Worm (Caenorhabditis elegans) whole organism, early embryonic: ENCODE measurements around the gene cutl-5.
A peak's percentile ranks its signal among the peaks of the same experiment; 100 is the strongest.
"Not testable (repeated sequence)": the region's sequence is repeated elsewhere in the genome, so short reads cannot be mapped to it uniquely, and the experiment has no call there.

Source experiments
- B0310.2 ChIP-seq: sonication (generic microtip); optimal IDR thresholded peaks from 2 replicates; lab custom pipeline; 2016; ENCODE audit warnings: mild to moderate bottlenecking, missing genetic modification characterization, missing compliant biosample characterization
- F13C5.2 ChIP-seq: sonication (generic microtip); optimal IDR thresholded peaks from 2 replicates; lab custom pipeline; 2017; ENCODE audit warnings: mild to moderate bottlenecking, missing genetic modification characterization, inconsistent platforms, missing compliant biosample characterization
- aly-1 ChIP-seq: sonication (generic microtip); optimal IDR thresholded peaks from 2 replicates; lab custom pipeline; 2016; ENCODE audit warnings: missing genetic modification characterization, missing compliant biosample characterization
- ama-1 ChIP-seq: fragments of 150-350 bp; optimal IDR thresholded peaks from 2 replicates; lab custom pipeline; 2014
- ceh-13 ChIP-seq: fragments of 200-800 bp; sonication (Bioruptor generic); optimal IDR thresholded peaks from 2 replicates; lab custom pipeline; 2018; ENCODE audit warnings: mild to moderate bottlenecking, missing genetic modification characterization, missing compliant biosample characterization
- ceh-36 ChIP-seq: sonication (generic microtip); optimal IDR thresholded peaks from 2 replicates; lab custom pipeline; 2016; ENCODE audit warnings: missing genetic modification characterization, inconsistent platforms, missing compliant biosample characterization
- ets-7 ChIP-seq: sonication (generic microtip); optimal IDR thresholded peaks from 2 replicates; lab custom pipeline; 2016; ENCODE audit warnings: missing genotype, missing genetic modification characterization, missing compliant biosample characterization
- flt-1 ChIP-seq: fragments of 200-800 bp; sonication (Bioruptor generic); IDR thresholded peaks from 2 replicates; pipeline ENCODE4 v1.3.6; 2022; ENCODE audit warnings: missing genetic modification characterization, missing compliant biosample characterization
- hmbx-1 ChIP-seq: sonication (generic microtip); optimal IDR thresholded peaks from 2 replicates; lab custom pipeline; 2016; ENCODE audit warnings: mild to moderate bottlenecking, missing genetic modification characterization, missing compliant biosample characterization
- hmg-4 ChIP-seq: fragments of 200-800 bp; sonication (Bioruptor generic); optimal IDR thresholded peaks from 2 replicates; lab custom pipeline; 2018; ENCODE audit warnings: mild to moderate bottlenecking, missing genetic modification characterization, missing compliant biosample characterization
- hnd-1 ChIP-seq: sonication (generic microtip); optimal IDR thresholded peaks from 2 replicates; lab custom pipeline; 2016; ENCODE audit warnings: missing genetic modification characterization, missing compliant biosample characterization
- pes-1 ChIP-seq: fragments of 200-800 bp; sonication (Bioruptor generic); IDR thresholded peaks from 2 replicates; pipeline ENCODE4 v1.3.6; 2022; ENCODE audit warnings: missing genetic modification reagents, missing genetic modification characterization, missing compliant biosample characterization
- scrt-1 ChIP-seq: fragments of 200-800 bp; sonication (Bioruptor generic); IDR thresholded peaks from 2 replicates; pipeline ENCODE4 v1.3.6; 2022; ENCODE audit warnings: missing genetic modification characterization, missing compliant biosample characterization
- sea-1 ChIP-seq: fragments of 200-800 bp; sonication (Bioruptor generic); conservative IDR thresholded peaks from 2 replicates; pipeline ENCODE4 v1.3.6; 2022; ENCODE audit warnings: missing genetic modification characterization, missing compliant biosample characterization
- tbx-11 ChIP-seq: fragments of 200-800 bp; sonication (Bioruptor generic); IDR thresholded peaks from 2 replicates; pipeline ENCODE4 v1.3.6; 2022; ENCODE audit warnings: missing genetic modification characterization, missing compliant biosample characterization
- tbx-37 ChIP-seq: fragments of 200-800 bp; sonication (Bioruptor generic); conservative IDR thresholded peaks from 2 replicates; pipeline ENCODE4 v1.3.6; 2022; ENCODE audit warnings: missing genetic modification reagents, missing genetic modification characterization, missing compliant biosample characterization
- tra-4 ChIP-seq: sonication (generic microtip); optimal IDR thresholded peaks from 2 replicates; lab custom pipeline; 2017; ENCODE audit warnings: missing genetic modification characterization, missing compliant biosample characterization

Gene cutl-5

DNA sequence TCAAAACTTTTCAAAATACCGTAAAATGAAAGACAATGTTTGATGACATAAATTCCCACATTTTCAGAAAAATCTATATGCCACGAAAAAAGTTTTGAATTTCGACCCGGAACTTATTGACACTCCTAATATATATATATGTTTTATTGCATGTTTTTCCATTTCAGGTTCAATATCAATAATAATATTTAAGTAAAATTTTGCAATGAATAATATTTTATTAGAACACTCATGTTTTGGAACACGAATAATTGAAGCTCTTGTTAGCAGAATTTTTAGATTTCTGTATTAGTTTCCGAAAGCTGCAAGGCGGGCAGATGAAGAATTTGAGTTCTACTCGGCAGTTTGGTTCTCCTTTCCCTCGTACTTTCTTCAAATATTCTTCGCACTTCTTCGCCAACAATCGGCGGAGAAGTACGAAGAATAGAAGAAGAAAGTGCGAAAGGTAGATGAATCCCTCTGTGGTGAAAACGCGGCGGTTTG is 22.3 kb downstream of the cutl-5 start, which contains the start of gene T02G5.3:
Gene T02G5.3, plus strand, starts transcription at position 51 of the 483 bp plus-strand sequence.
- TF ChIP-seq hnd-1 (tag; lab: Kevin White, UChicago) (no peak), sea-1 (GFP tag; lab: Robert Waterston, UW) (0 out of 2 replicates have a peak, but pooled peaks have one; percentile 18), B0310.2 (tag; lab: Kevin White, UChicago) (peak; percentile 19)

DNA sequence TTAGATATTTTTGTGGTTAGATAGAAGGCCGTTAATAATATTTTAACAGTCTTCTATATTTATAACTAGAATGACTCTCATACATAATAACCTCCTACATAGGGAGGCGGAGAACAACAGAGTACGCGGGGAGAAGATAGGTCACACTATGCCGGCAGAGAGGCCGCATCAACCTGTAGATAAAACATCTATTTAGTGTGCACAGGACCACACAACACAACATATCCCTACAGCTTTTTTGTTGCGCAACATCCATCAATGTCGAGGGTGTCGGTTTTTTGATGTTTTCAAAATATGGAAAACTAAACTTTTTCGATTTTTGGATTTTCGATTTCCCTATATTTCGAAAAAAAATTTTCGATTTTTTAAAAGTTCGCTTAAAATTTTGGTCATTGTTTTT is 24.9 kb downstream of the cutl-5 start:
- TF ChIP-seq pes-1 (GFP tag; lab: Robert Waterston, UW) = 0 out of 2 replicates have a peak, but pooled peaks have one; percentile 4
- peak; percentile 44 for TF ChIP-seq hmg-4 (GFP tag; lab: Kevin White, UChicago)
- TF ChIP-seq ets-7 (tag; lab: Kevin White, UChicago) = no peak

DNA sequence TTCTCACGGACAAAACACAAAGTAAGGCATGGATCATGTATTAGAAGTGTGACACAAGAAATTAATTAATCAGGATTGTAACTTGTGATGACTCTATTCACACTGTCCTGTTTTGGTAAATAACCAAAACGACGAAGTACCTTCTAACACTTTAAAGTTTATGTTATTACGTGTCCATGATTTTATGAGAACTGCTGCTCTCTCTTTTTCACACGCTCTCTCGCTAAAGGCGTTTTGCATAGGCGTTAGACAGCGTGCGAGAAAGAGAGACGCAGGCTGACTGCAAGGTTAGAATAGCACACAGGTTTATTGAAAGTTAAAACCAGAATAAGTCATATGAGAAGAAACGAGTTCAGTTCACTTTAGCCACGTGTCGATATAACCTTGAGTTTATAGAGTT is 25.6 kb downstream of the cutl-5 start:
- TF ChIP-seq F13C5.2 (tag; lab: Kevin White, UChicago) (no peak), tra-4 (tag; lab: Kevin White, UChicago) (no peak), aly-1 (no peak), ets-7 (tag; lab: Kevin White, UChicago) (no peak), sea-1 (GFP tag; lab: Robert Waterston, UW) (no peak), hnd-1 (tag; lab: Kevin White, UChicago) (no peak), scrt-1 (GFP tag; lab: Robert Waterston, UW) (no peak)

DNA sequence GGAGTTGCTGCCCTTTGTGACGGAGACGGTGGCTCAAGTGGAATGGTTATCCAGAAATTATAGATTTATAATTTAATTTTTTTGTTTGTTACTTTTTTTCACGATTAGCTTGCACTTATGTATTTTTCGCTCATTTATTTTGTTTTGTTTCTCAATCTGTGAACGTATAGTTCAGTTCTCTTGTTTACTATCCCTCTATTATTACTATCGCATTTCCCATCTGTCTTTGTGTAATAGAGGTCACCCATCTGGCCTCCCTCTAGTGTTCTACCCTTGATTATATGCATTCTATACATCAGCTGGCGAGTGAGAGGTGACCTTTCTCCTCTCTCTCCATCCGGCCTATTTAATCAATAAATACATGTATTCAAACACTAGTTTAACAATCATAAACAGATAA is 31.7 kb downstream of the cutl-5 start, which contains the start of the genes T02G5.14 and T02G5.15:
Gene T02G5.14, plus strand, starts transcription at position 301 of the 400 bp plus-strand sequence.
Gene T02G5.15, plus strand, starts transcription at position 301 of the 400 bp plus-strand sequence.
- TF ChIP-seq ets-7 (tag; lab: Kevin White, UChicago); aly-1; F13C5.2 (tag; lab: Kevin White, UChicago): not testable (repeated sequence)

DNA sequence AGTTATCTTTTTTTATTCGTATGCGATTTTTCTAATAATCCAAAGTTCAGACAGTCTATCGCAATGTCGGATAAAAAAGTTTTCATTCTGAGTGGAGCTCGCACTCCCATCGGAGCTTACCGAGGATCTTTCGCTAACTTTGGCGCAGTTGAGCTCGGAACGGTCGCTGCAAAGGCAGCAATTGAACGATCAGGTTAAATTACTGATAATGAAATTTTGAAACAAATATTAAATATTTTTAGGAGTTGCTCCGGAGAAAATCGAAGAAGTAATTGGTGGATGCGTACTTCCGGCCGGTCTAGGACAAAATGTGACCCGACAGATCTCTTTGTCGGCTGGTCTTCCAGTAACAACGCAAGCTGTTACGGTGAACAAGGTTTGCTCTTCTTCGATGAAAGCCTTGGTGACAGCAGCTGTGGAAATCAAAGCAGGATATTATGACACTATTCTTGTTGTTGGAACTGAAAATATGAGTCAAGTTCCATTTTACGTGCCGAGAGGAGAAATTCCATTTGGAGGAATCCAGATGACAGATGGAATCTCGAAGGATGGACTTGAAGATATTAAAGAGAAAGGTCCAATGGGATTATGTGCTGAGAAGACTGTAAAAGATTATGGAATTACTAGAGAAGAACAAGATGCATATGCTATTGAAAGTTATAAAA is 40.0 kb downstream of the cutl-5 start, which contains the start of gene T02G5.7:
Gene T02G5.7, plus strand, starts transcription at position 51 of the 665 bp plus-strand sequence.
- TF ChIP-seq B0310.2 (tag; lab: Kevin White, UChicago) = no peak
- TF ChIP-seq tbx-11 (GFP tag; lab: Robert Waterston, UW) = no peak
- no peak for TF ChIP-seq hnd-1 (tag; lab: Kevin White, UChicago)
- no peak for TF ChIP-seq hmg-4 (GFP tag; lab: Kevin White, UChicago)
- no peak for TF ChIP-seq pes-1 (GFP tag; lab: Robert Waterston, UW)
- no peak for TF ChIP-seq ceh-36 (tag; lab: Kevin White, UChicago)
- no peak for TF ChIP-seq tra-4 (tag; lab: Kevin White, UChicago)
- TF ChIP-seq aly-1 = no peak
- TF ChIP-seq scrt-1 (GFP tag; lab: Robert Waterston, UW) = no peak
- no peak for TF ChIP-seq F13C5.2 (tag; lab: Kevin White, UChicago)
- TF ChIP-seq hmbx-1 (tag; lab: Kevin White, UChicago) = no peak
- TF ChIP-seq ceh-13 (GFP tag; lab: Kevin White, UChicago) = no peak
- TF ChIP-seq ets-7 (tag; lab: Kevin White, UChicago) = no peak

DNA sequence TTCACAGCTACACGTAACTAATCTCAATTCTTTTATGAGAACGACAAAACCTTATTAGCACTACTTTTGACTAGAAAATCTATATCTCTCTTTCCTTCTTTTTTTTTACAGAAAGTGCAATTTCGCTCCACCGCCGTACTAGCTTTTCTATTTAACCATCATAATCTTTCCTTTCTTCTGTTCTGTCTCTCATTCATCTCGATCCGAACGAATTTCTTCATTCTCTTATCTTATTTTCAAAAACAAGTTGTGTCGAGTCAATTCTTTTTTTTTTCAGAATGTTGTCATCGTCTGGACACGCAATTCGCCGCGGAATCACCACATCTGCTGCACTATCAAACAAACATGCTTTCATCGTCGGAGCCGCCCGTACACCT is 42.2 kb downstream of the cutl-5 start, which contains the start of gene kat-1:
Gene kat-1, plus strand, starts transcription at position 278 of the 377 bp plus-strand sequence.
- TF ChIP-seq aly-1 (no peak), ets-7 (tag; lab: Kevin White, UChicago) (no peak), ceh-13 (GFP tag; lab: Kevin White, UChicago) (no peak), pes-1 (GFP tag; lab: Robert Waterston, UW) (no peak), hmg-4 (GFP tag; lab: Kevin White, UChicago) (no peak), sea-1 (GFP tag; lab: Robert Waterston, UW) (no peak), scrt-1 (GFP tag; lab: Robert Waterston, UW) (no peak), B0310.2 (tag; lab: Kevin White, UChicago) (no peak), F13C5.2 (tag; lab: Kevin White, UChicago) (no peak), tbx-11 (GFP tag; lab: Robert Waterston, UW) (no peak), tbx-37 (GFP tag; lab: Robert Waterston, UW) (no peak), hmbx-1 (tag; lab: Kevin White, UChicago) (no peak), tra-4 (tag; lab: Kevin White, UChicago) (no peak)

DNA sequence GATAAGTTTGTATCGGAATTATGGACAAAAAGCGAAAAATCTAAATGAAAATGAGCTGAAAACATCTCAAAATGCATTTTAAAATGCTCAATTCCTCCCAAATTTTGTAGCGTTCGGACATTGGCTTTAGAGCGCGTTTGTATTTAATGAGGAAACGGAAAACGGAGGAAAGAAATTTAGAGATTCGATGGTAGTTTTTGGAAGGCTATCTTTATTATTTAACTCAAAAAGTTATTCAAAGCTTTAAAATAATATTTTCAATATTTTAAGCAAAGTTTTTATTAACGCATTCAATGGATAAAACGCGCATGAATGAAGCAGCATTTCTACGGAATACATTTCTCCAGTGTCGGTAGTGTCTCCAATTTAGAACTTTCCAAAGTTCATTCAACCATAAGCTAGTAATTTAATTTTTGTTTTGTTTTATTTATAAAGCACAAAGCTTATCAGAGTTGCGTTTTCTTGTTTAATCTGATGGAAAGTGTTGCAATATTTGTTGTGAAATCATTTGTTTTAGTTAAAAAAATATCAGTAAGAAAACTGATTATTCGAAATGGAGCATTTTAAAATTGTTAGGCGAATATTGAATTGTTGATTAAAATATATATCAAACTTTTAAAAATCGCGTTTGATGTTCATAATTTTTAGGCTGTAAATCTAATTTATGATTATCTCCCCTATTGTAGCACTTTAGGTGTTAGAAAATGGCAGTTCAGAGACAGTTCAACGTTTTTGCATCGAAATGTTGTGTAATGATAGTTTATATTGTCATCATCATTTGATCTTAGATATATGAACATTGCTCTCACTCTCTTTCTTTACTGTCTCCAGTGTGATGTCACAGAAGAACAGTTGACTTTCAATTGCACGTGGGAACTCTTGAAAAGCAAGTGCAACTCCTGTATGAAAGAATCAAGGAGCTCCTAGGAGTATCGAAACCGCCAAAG is 42.8 kb downstream of the cutl-5 start:
- TF ChIP-seq ets-7 (tag; lab: Kevin White, UChicago) (peak; percentile 18), tbx-11 (GFP tag; lab: Robert Waterston, UW) (no peak), flt-1 (no peak), hmbx-1 (tag; lab: Kevin White, UChicago) (no peak), tra-4 (tag; lab: Kevin White, UChicago) (no peak), scrt-1 (GFP tag; lab: Robert Waterston, UW) (no peak), aly-1 (no peak), sea-1 (GFP tag; lab: Robert Waterston, UW) (no peak), ceh-36 (tag; lab: Kevin White, UChicago) (no peak), F13C5.2 (tag; lab: Kevin White, UChicago) (no peak), pes-1 (GFP tag; lab: Robert Waterston, UW) (no peak), hmg-4 (GFP tag; lab: Kevin White, UChicago) (no peak), B0310.2 (tag; lab: Kevin White, UChicago) (no peak), ama-1 (lab: Kevin White, UChicago) (no peak), ceh-13 (GFP tag; lab: Kevin White, UChicago) (peak; percentile 5), tbx-37 (GFP tag; lab: Robert Waterston, UW) (0 out of 2 replicates have a peak, but pooled peaks have one; percentile 19), hnd-1 (tag; lab: Kevin White, UChicago) (peak; percentile 5)
